Worm (Caenorhabditis elegans) whole organism, L4 larva: ENCODE data around the gene F09G8.7.

Experiments used
- R02D3.7 ChIP-seq: fragments of 150-350 bp; sonication (generic microtip); optimal IDR thresholded peaks from 3 replicates; lab custom pipeline; 2014; ENCODE audit warnings: missing biosample characterization, missing genetic modification characterization
- snpc-4 ChIP-seq: fragments of 150-350 bp; optimal IDR thresholded peaks from 2 replicates; lab custom pipeline; 2014; ENCODE audit warnings: missing biosample characterization, missing genetic modification characterization

ce11 chrIII:8229480-8229879 is 38.7 kb downstream of the F09G8.7 start:
- TF ChIP-seq snpc-4 (tag; lab: Kevin White, UChicago) (no peak), R02D3.7 (no peak)
